Worm (Caenorhabditis elegans): Measurements from ENCODE around the gene F42G8.8.

The F42G8.8 gene

ce11 chrIV:8161774-8162173, 42.9 kb downstream of the F42G8.8 start:
- TF ChIP-seq ceh-82 (tag; optimal IDR thresholded peaks at IDR 0.05) (no peak), fos-1 (tag; optimal IDR thresholded peaks at IDR 0.05) (peak; percentile 52)

ce11 chrIV:8163687-8164086, 44.8 kb downstream of the F42G8.8 start, which contains the start of gene clec-51:
TSS of gene clec-51 (minus strand) at chrIV:8163800.
- TF ChIP-seq sma-9 (GFP tag; optimal IDR thresholded peaks at IDR 0.05) (peak; percentile 26), sma-9 (tag; optimal IDR thresholded peaks at IDR 0.05) (no peak), fos-1 (tag; optimal IDR thresholded peaks at IDR 0.05) (peak; percentile 63), blmp-1 (tag; optimal IDR thresholded peaks at IDR 0.05; ENCODE audit: insufficient read depth) (no peak), skn-1 (tag; optimal IDR thresholded peaks at IDR 0.05) (peak; percentile 2)

- no peak for TF ChIP-seq nhr-23 (tag; optimal IDR thresholded peaks at IDR 0.05)
- TF ChIP-seq dmd-4 (tag; optimal IDR thresholded peaks at IDR 0.05): no peak
- no peak for TF ChIP-seq gmeb-1 (tag; optimal IDR thresholded peaks at IDR 0.05)
- TF ChIP-seq unc-55 (GFP tag; optimal IDR thresholded peaks at IDR 0.05): no peak
- no peak for TF ChIP-seq ceh-16 (tag; optimal IDR thresholded peaks at IDR 0.05)
- TF ChIP-seq lin-11 (tag; optimal IDR thresholded peaks at IDR 0.05): no peak
- no peak for TF ChIP-seq egl-27 (tag; optimal IDR thresholded peaks at IDR 0.05)
- TF ChIP-seq blmp-1 (tag; optimal IDR thresholded peaks at IDR 0.05; ENCODE audit: insufficient read depth): no peak
- no peak for TF ChIP-seq snpc-4 (tag; optimal IDR thresholded peaks at IDR 0.05)
- TF ChIP-seq mbf-1 (tag; optimal IDR thresholded peaks at IDR 0.05): no peak
- TF ChIP-seq mdl-1 (tag; optimal IDR thresholded peaks at IDR 0.05): no peak
- no peak for TF ChIP-seq nhr-10 (tag; optimal IDR thresholded peaks at IDR 0.05)
- TF ChIP-seq ama-1 (optimal IDR thresholded peaks at IDR 0.05): no peak
- TF ChIP-seq nhr-6 (tag; optimal IDR thresholded peaks at IDR 0.05): no peak
- no peak for TF ChIP-seq unc-39 (tag; optimal IDR thresholded peaks at IDR 0.05)
- no peak for TF ChIP-seq R02D3.7 (tag; optimal IDR thresholded peaks at IDR 0.05)
Measured at ce11 chrIV:8164515-8164914, 45.6 kb downstream of the F42G8.8 start.

- TF ChIP-seq crh-2 (tag; optimal IDR thresholded peaks at IDR 0.05) (no peak), F13H6.1 (tag; optimal IDR thresholded peaks at IDR 0.05) (no peak), nhr-23 (tag; optimal IDR thresholded peaks at IDR 0.05) (no peak), nhr-12 (tag; optimal IDR thresholded peaks at IDR 0.05) (no peak), aly-2 (tag; optimal IDR thresholded peaks at IDR 0.05) (no peak), ztf-4 (tag; optimal IDR thresholded peaks at IDR 0.05) (no peak)
Measured at ce11 chrIV:8165950-8166349, 47.1 kb downstream of the F42G8.8 start, which contains the start of gene B0218.7. TSS of gene B0218.7 (minus strand) at chrIV:8166050.

DNA sequence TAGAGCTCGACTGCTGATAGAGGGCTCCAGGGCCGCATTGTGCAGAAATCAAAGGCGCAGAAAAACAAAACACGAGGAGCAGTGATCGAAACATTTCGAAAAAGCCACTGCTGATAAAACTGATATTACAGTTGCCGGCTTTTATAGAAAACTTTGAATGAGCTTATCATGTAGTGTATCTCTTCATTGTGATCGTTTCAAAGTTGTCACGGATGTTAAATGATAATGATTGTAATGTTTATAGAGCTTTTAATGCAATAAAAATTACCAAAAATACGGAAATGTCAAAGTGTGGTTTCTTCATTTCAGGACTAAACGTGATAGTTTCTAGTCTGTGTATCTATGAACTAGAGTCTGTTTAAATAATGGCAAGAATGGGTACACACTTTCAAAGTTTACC, 49.8 kb downstream of the F42G8.8 start, which contains the start of gene clec-52:
clec-52 (minus strand) TSS at position 101 of the 400 bp plus-strand sequence.
- TF ChIP-seq Y55F3AM.14 (GFP tag; optimal IDR thresholded peaks at IDR 0.05) (no peak), nhr-23 (tag; optimal IDR thresholded peaks at IDR 0.05) (no peak), crh-2 (tag; optimal IDR thresholded peaks at IDR 0.05) (no peak), zag-1 (tag; optimal IDR thresholded peaks at IDR 0.05) (no peak)

ce11 chrIV:8169674-8170073, 50.8 kb downstream of the F42G8.8 start, which contains the start of gene C07G1.15:
TSS of gene C07G1.15 (plus strand) at chrIV:8169974.
- TF ChIP-seq lin-13 (GFP tag; optimal IDR thresholded peaks at IDR 0.05) (no peak), crh-2 (tag; optimal IDR thresholded peaks at IDR 0.05) (no peak), lin-39 (tag; optimal IDR thresholded peaks at IDR 0.05) (no peak)

- peak; percentile 19 for TF ChIP-seq sma-9 (GFP tag; optimal IDR thresholded peaks at IDR 0.05)
- no peak for TF ChIP-seq sma-9 (tag; optimal IDR thresholded peaks at IDR 0.05)
- peak; percentile 33 for TF ChIP-seq egl-27 (tag; optimal IDR thresholded peaks at IDR 0.05)
- no peak for TF ChIP-seq snpc-4 (tag; optimal IDR thresholded peaks at IDR 0.05)
- TF ChIP-seq elt-1 (tag; optimal IDR thresholded peaks at IDR 0.05): no peak
- TF ChIP-seq sma-3 (GFP tag; optimal IDR thresholded peaks at IDR 0.05): peak; percentile 17
- no peak for TF ChIP-seq dmd-4 (tag; optimal IDR thresholded peaks at IDR 0.05)
- peak; percentile 51 for TF ChIP-seq F13H6.1 (tag; optimal IDR thresholded peaks at IDR 0.05)
- TF ChIP-seq fos-1 (tag; optimal IDR thresholded peaks at IDR 0.05): peak; percentile 31
- peak; percentile 20 for TF ChIP-seq blmp-1 (tag; optimal IDR thresholded peaks at IDR 0.05; ENCODE audit: insufficient read depth)
- TF ChIP-seq nhr-21 (tag; optimal IDR thresholded peaks at IDR 0.05): peak; percentile 19
- no peak for TF ChIP-seq nhr-6 (tag; optimal IDR thresholded peaks at IDR 0.05)
- no peak for TF ChIP-seq ceh-16 (tag; optimal IDR thresholded peaks at IDR 0.05)
- peak; percentile 11 for TF ChIP-seq sem-4 (tag; optimal IDR thresholded peaks at IDR 0.05)
Measured at ce11 chrIV:8170264-8170663, 51.4 kb downstream of the F42G8.8 start.

All from whole organism, L2 larva.